Fruit fly (Drosophila melanogaster) whole organism, embryonic: Measurements from ENCODE around the gene SPoCk.

Source experiments
- ATbp ChIP-seq: fragments of 200-800 bp; sonication (Bioruptor generic); optimal IDR thresholded peaks from 2 replicates; lab custom pipeline; 2017; ENCODE audit warnings: missing biosample characterization, mild to moderate bottlenecking, missing genetic modification characterization, missing genetic modification reagents
- Atf3 ChIP-seq: fragments of 200-800 bp; sonication (Bioruptor generic); optimal IDR thresholded peaks from 3 replicates; lab custom pipeline; 2016; ENCODE audit warnings: missing biosample characterization, missing genetic modification characterization
- B-H1 ChIP-seq: fragments of 200-800 bp; sonication (Bioruptor generic); IDR thresholded peaks from 3 replicates; pipeline ENCODE4 v1.3.6; 2022; ENCODE audit warnings: missing biosample characterization, missing genetic modification characterization
- C15 ChIP-seq: fragments of 200-800 bp; sonication (Bioruptor generic); IDR thresholded peaks from 3 replicates; pipeline ENCODE4 v1.3.6; 2022; ENCODE audit warnings: missing biosample characterization, missing genetic modification characterization
- CG10209 ChIP-seq: fragments of 200-800 bp; sonication (Bioruptor generic); optimal IDR thresholded peaks from 3 replicates; lab custom pipeline; 2017; ENCODE audit warnings: missing biosample characterization, mild to moderate bottlenecking, missing genetic modification characterization, missing genetic modification reagents
- CG10321 ChIP-seq: fragments of 200-800 bp; sonication (Bioruptor generic); IDR thresholded peaks from 2 replicates; pipeline ENCODE4 v1.3.6; 2022; ENCODE audit warnings: missing biosample characterization, missing genetic modification characterization
- CG10654 ChIP-seq: fragments of 200-800 bp; sonication (Bioruptor generic); optimal IDR thresholded peaks from 2 replicates; lab custom pipeline; 2016; ENCODE audit warnings: missing biosample characterization, missing genetic modification characterization
- CG12299 ChIP-seq: fragments of 200-800 bp; sonication (Bioruptor generic); optimal IDR thresholded peaks from 2 replicates; lab custom pipeline; 2018; ENCODE audit warnings: missing biosample characterization, mild to moderate bottlenecking, missing genetic modification characterization
- CG14050 ChIP-seq: fragments of 200-800 bp; sonication (Bioruptor generic); IDR thresholded peaks from 3 replicates; pipeline ENCODE4 v1.3.6; 2022; ENCODE audit warnings: missing biosample characterization, missing genetic modification characterization
- CG15011 ChIP-seq: fragments of 200-800 bp; sonication (Bioruptor generic); optimal IDR thresholded peaks from 3 replicates; lab custom pipeline; 2018; ENCODE audit warnings: missing biosample characterization, mild to moderate bottlenecking, missing genetic modification characterization
- CG15514 ChIP-seq: fragments of 200-800 bp; sonication (Bioruptor generic); optimal IDR thresholded peaks from 3 replicates; lab custom pipeline; 2017; ENCODE audit warnings: missing biosample characterization, missing genetic modification characterization, mild to moderate bottlenecking, moderate library complexity, missing genetic modification reagents
- CG17328 ChIP-seq: fragments of 200-800 bp; sonication (Bioruptor generic); IDR thresholded peaks from 2 replicates; pipeline ENCODE4 v1.3.6; 2022; ENCODE audit warnings: missing biosample characterization, missing genetic modification characterization
- CG17385 ChIP-seq: fragments of 200-800 bp; sonication (Bioruptor generic); optimal IDR thresholded peaks from 3 replicates; lab custom pipeline; 2018; ENCODE audit warnings: missing biosample characterization, mild to moderate bottlenecking, missing genetic modification characterization
- CG17912 ChIP-seq: fragments of 200-800 bp; sonication (Bioruptor generic); optimal IDR thresholded peaks from 2 replicates; lab custom pipeline; 2018; ENCODE audit warnings: missing biosample characterization, mild to moderate bottlenecking, missing genetic modification characterization
- CG31441 ChIP-seq: fragments of 200-800 bp; sonication (Bioruptor generic); IDR thresholded peaks from 2 replicates; pipeline ENCODE4 v1.3.6; 2022; ENCODE audit warnings: missing biosample characterization, missing genetic modification characterization
- CG32767 ChIP-seq: fragments of 200-800 bp; sonication (Bioruptor generic); IDR thresholded peaks from 2 replicates; pipeline ENCODE4 v1.3.6; 2022; ENCODE audit warnings: missing biosample characterization, missing genetic modification characterization
- CG33557 ChIP-seq: fragments of 200-800 bp; sonication (Bioruptor generic); optimal IDR thresholded peaks from 2 replicates; lab custom pipeline; 2019; ENCODE audit warnings: missing biosample characterization, mild to moderate bottlenecking, missing genetic modification characterization, moderate library complexity
- CG3726 ChIP-seq: fragments of 200-800 bp; sonication (Bioruptor generic); IDR thresholded peaks from 3 replicates; pipeline ENCODE4, ENCODE4 v1.3.6; 2022; ENCODE audit warnings: missing biosample characterization, missing genetic modification characterization
- CG4328 ChIP-seq: fragments of 200-800 bp; sonication (Bioruptor generic); optimal IDR thresholded peaks from 3 replicates; lab custom pipeline; 2017; ENCODE audit warnings: missing biosample characterization, missing genetic modification reagents, missing genetic modification characterization
- CG7556 ChIP-seq: fragments of 200-800 bp; sonication (Bioruptor generic); optimal IDR thresholded peaks from 2 replicates; lab custom pipeline; 2017; ENCODE audit warnings: missing biosample characterization, mild to moderate bottlenecking, missing genetic modification characterization
- CG8478 ChIP-seq: fragments of >200 bp; optimal IDR thresholded peaks from 2 replicates; lab custom pipeline; 2018
- Hr3 ChIP-seq: fragments of 200-800 bp; sonication (Bioruptor generic); optimal IDR thresholded peaks from 3 replicates; lab custom pipeline; 2016; ENCODE audit warnings: missing biosample characterization, missing genetic modification characterization
- Hr39 ChIP-seq: fragments of >200 bp; optimal IDR thresholded peaks from 2 replicates; lab custom pipeline; 2017
- MBD-R2 ChIP-seq: fragments of 200-800 bp; sonication (Bioruptor generic); IDR thresholded peaks from 2 replicates; pipeline ENCODE4 v1.3.6; 2022; ENCODE audit warnings: missing biosample characterization, missing genetic modification characterization
- Meics ChIP-seq: fragments of 200-800 bp; sonication (Bioruptor generic); optimal IDR thresholded peaks from 2 replicates; lab custom pipeline; 2017; ENCODE audit warnings: missing biosample characterization, mild to moderate bottlenecking, missing genetic modification characterization
- Mes4 ChIP-seq: fragments of 200-800 bp; sonication (Bioruptor generic); optimal IDR thresholded peaks from 2 replicates; lab custom pipeline; 2016; ENCODE audit warnings: missing biosample characterization, missing genetic modification characterization
- Myb ChIP-seq: fragments of 200-800 bp; sonication (Bioruptor generic); optimal IDR thresholded peaks from 2 replicates; lab custom pipeline; 2016; ENCODE audit warnings: missing biosample characterization, missing genetic modification characterization
- Opbp ChIP-seq: fragments of 200-800 bp; sonication (Bioruptor generic); IDR thresholded peaks from 3 replicates; pipeline ENCODE4 v1.3.6; 2022; ENCODE audit warnings: missing biosample characterization, missing genetic modification characterization; ENCODE audit not compliant: partially characterized antibody
- Optix ChIP-seq: fragments of 200-800 bp; sonication (Bioruptor generic); IDR thresholded peaks from 3 replicates; pipeline ENCODE4 v1.3.6; 2022; ENCODE audit warnings: missing biosample characterization, missing genetic modification characterization
- Scr ChIP-seq: fragments of 200-800 bp; sonication (Bioruptor generic); IDR thresholded peaks from 2 replicates; pipeline ENCODE4 v1.3.6; 2022; ENCODE audit warnings: missing biosample characterization, missing genetic modification characterization; ENCODE audit not compliant: partially characterized antibody
- Six4 ChIP-seq: fragments of 200-800 bp; sonication (Bioruptor generic); optimal IDR thresholded peaks from 2 replicates; lab custom pipeline; 2016; ENCODE audit warnings: missing biosample characterization, missing genetic modification characterization
- Spps ChIP-seq: fragments of 200-800 bp; sonication (Bioruptor generic); optimal IDR thresholded peaks from 2 replicates; lab custom pipeline; 2018; ENCODE audit warnings: missing biosample characterization, mild to moderate bottlenecking, missing genetic modification characterization
- Trl ChIP-seq, 3 experiments: fragments of >200 bp in 2 of 3; fragments of 200-800 bp in 1 of 3; sonication (Bioruptor generic) in 1 of 3; optimal IDR thresholded peaks; 2 replicates in 1 of 3; 3 replicates in 2 of 3; lab custom pipeline; 2016 to 2017; ENCODE audit warnings: missing biosample characterization in 1 of 3, missing genetic modification characterization in 1 of 3
- Xrp1 ChIP-seq: fragments of 200-800 bp; sonication (Bioruptor generic); IDR thresholded peaks from 2 replicates; pipeline ENCODE4 v1.3.6; 2022; ENCODE audit warnings: missing biosample characterization, missing genetic modification characterization
- ac ChIP-seq: fragments of 200-800 bp; sonication (Bioruptor generic); optimal IDR thresholded peaks from 3 replicates; lab custom pipeline; 2017; ENCODE audit warnings: missing biosample characterization, mild to moderate bottlenecking, missing genetic modification characterization
- amos ChIP-seq: fragments of 200-800 bp; sonication (Bioruptor generic); IDR thresholded peaks from 2 replicates; pipeline ENCODE4 v1.3.6; 2022; ENCODE audit warnings: missing biosample characterization, missing genetic modification characterization; ENCODE audit not compliant: partially characterized antibody
- bab2 ChIP-seq: fragments of 200-800 bp; sonication (Bioruptor generic); optimal IDR thresholded peaks from 2 replicates; lab custom pipeline; 2016; ENCODE audit warnings: missing biosample characterization, missing genetic modification characterization
- emc ChIP-seq: fragments of 200-800 bp; sonication (Bioruptor generic); optimal IDR thresholded peaks from 2 replicates; lab custom pipeline; 2016; ENCODE audit warnings: missing biosample characterization, missing genetic modification characterization
- gem ChIP-seq: fragments of 200-800 bp; sonication (Bioruptor generic); optimal IDR thresholded peaks from 2 replicates; lab custom pipeline; 2019; ENCODE audit warnings: missing biosample characterization, mild to moderate bottlenecking, missing genetic modification characterization, moderate library complexity
- grn ChIP-seq: fragments of 200-800 bp; sonication (Bioruptor generic); optimal IDR thresholded peaks from 3 replicates; lab custom pipeline; 2017; ENCODE audit warnings: missing biosample characterization, missing genetic modification characterization
- her ChIP-seq: fragments of 200-800 bp; sonication (Bioruptor generic); optimal IDR thresholded peaks from 2 replicates; lab custom pipeline; 2016; ENCODE audit warnings: missing biosample characterization, missing genetic modification characterization
- inv ChIP-seq: fragments of 200-800 bp; sonication (Bioruptor generic); IDR thresholded peaks from 2 replicates; pipeline ENCODE4 v1.3.6; 2022; ENCODE audit warnings: missing biosample characterization, missing genetic modification characterization; ENCODE audit not compliant: partially characterized antibody
- jumu ChIP-seq: fragments of 200-800 bp; sonication (Bioruptor generic); optimal IDR thresholded peaks from 3 replicates; lab custom pipeline; 2016; ENCODE audit warnings: missing biosample characterization, missing genetic modification characterization
- maf-S ChIP-seq: fragments of 200-800 bp; sonication (Bioruptor generic); optimal IDR thresholded peaks from 2 replicates; lab custom pipeline; 2016; ENCODE audit warnings: missing biosample characterization, missing genetic modification characterization
- oc ChIP-seq: fragments of 200-800 bp; sonication (Bioruptor generic); optimal IDR thresholded peaks from 2 replicates; lab custom pipeline; 2018; ENCODE audit warnings: missing biosample characterization, mild to moderate bottlenecking, missing genetic modification characterization, moderate library complexity
- schlank ChIP-seq: fragments of 200-800 bp; sonication (Bioruptor generic); optimal IDR thresholded peaks from 2 replicates; lab custom pipeline; 2018; ENCODE audit warnings: missing biosample characterization, mild to moderate bottlenecking, missing genetic modification characterization
- tio ChIP-seq: fragments of 200-800 bp; sonication (Bioruptor generic); optimal IDR thresholded peaks from 2 replicates; lab custom pipeline; 2017; ENCODE audit warnings: missing biosample characterization, missing genetic modification characterization, inconsistent platforms
- tll ChIP-seq, 2 experiments: fragments of 200-800 bp in 1 of 2; fragments of >200 bp in 1 of 2; sonication (Bioruptor generic) in 1 of 2; optimal IDR thresholded peaks; 2 replicates each; lab custom pipeline; 2017 to 2019; ENCODE audit warnings: missing biosample characterization in 2 of 2, missing genetic modification characterization in 2 of 2, mild to moderate bottlenecking in 1 of 2, moderate library complexity in 1 of 2
- tna ChIP-seq: fragments of 200-800 bp; sonication (Bioruptor generic); IDR thresholded peaks from 2 replicates; pipeline ENCODE4 v1.3.6; 2022; ENCODE audit warnings: missing biosample characterization, missing genetic modification characterization; ENCODE audit not compliant: partially characterized antibody
- twi ChIP-seq: fragments of 200-800 bp; optimal IDR thresholded peaks from 2 replicates; lab custom pipeline; 2019; ENCODE audit warnings: missing biosample characterization, mild to moderate bottlenecking, missing genetic modification characterization, moderate library complexity

SPoCk gene

DNA sequence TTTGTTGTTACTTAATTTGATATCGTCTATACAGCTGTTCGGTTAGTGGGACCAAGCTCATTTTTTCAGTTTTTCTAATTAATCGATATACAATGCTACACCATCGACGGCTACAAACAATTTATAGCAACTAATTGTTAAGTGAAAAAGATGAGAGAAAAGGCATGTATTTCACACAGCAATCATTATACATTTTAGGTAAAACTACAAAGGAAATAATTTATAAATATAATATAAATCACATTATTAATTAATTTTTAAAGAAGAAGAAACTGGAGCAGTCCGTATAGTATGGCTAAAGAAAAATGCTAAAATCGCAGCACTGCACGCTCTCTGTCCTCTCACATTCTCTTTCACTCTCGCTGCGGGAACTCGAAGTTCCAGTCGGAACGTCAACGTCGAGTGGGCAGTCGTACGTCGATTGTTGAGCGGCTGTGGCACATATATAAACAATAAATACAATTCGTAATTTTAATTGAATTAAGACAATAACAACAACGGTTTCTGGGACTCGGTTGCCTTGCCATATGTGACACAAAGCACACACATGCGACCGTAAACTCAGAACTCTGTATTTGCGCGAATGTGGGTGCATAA is 21.4 kb upstream of the SPoCk start, which contains the start of the genes CG14450 and CG11367 (continued):
- TF ChIP-seq CG17385 (GFP tag; lab: Kevin White, UChicago) = peak; percentile 94
- TF ChIP-seq CG10321 (GFP tag; lab: Robert Waterston, UW) = no peak
- peak; percentile 77 for TF ChIP-seq Scr (GFP tag; lab: Robert Waterston, UW)
- no peak for TF ChIP-seq Spps (tag; lab: Kevin White, UChicago)
- TF ChIP-seq CG4328 = no peak
- peak; percentile 36; the same call in 1 of the 3 replicates for TF ChIP-seq Opbp (GFP tag; lab: Robert Waterston, UW)
- TF ChIP-seq Hr39 (lab: Kevin White, UChicago) = no peak
- TF ChIP-seq oc = no peak
- TF ChIP-seq CG8478 (lab: Kevin White, UChicago) = no peak
- TF ChIP-seq C15 (GFP tag; lab: Robert Waterston, UW) = no peak
- TF ChIP-seq inv (GFP tag; lab: Robert Waterston, UW) = peak; percentile 39; the same call in 1 of the 2 replicates
- no peak for TF ChIP-seq CG14050 (GFP tag; lab: Robert Waterston, UW)
- no peak for TF ChIP-seq Atf3
- TF ChIP-seq CG15514 (GFP tag; lab: Kevin White, UChicago) = peak; percentile 84
- TF ChIP-seq Xrp1 = peak; percentile 29; the same call in 1 of the 2 replicates
- TF ChIP-seq CG17912 (GFP tag; lab: Kevin White, UChicago) = no peak
- no peak for TF ChIP-seq CG17328 (GFP tag; lab: Robert Waterston, UW)
- TF ChIP-seq CG10209 (GFP tag; lab: Kevin White, UChicago) = peak; percentile 8
- no peak for TF ChIP-seq tio (GFP tag; lab: Kevin White, UChicago)
- TF ChIP-seq Meics (GFP tag; lab: Kevin White, UChicago) = peak; percentile 18
- peak; percentile 2 for TF ChIP-seq CG7556 (GFP tag; lab: Kevin White, UChicago)
- TF ChIP-seq Optix (GFP tag; lab: Robert Waterston, UW) = no peak
- peak; percentile 61 for TF ChIP-seq CG31441
- peak; percentile 13 for TF ChIP-seq Six4
- TF ChIP-seq schlank (tag; lab: Kevin White, UChicago) = no peak
- TF ChIP-seq bab2 (GFP tag; lab: Kevin White, UChicago) = no peak
- TF ChIP-seq CG12299 (tag; lab: Kevin White, UChicago) = peak; percentile 47
- TF ChIP-seq Trl (optimal IDR thresholded peaks at IDR 0.05; lab: Kevin White, UChicago) = peak; percentile 86 to 91
- TF ChIP-seq Trl (GFP tag; optimal IDR thresholded peaks at IDR 0.05; lab: Kevin White, UChicago) = peak; percentile 0
- TF ChIP-seq emc (GFP tag; lab: Kevin White, UChicago) = no peak
- peak; percentile 14 for TF ChIP-seq grn (GFP tag; lab: Kevin White, UChicago)
- TF ChIP-seq ATbp (GFP tag; lab: Kevin White, UChicago) = peak; percentile 24
- TF ChIP-seq CG15011 (GFP tag; lab: Kevin White, UChicago) = no peak
- TF ChIP-seq ac (GFP tag; lab: Kevin White, UChicago) = no peak
- no peak for TF ChIP-seq Myb (GFP tag; lab: Kevin White, UChicago)
- 0 out of 2 replicates have a peak, but pooled peaks have one; percentile 36 for TF ChIP-seq MBD-R2
- TF ChIP-seq CG3726 (GFP tag; lab: Robert Waterston, UW) = no peak
- TF ChIP-seq her (GFP tag; lab: Kevin White, UChicago) = no peak
- TF ChIP-seq gem (tag; lab: Kevin White, UChicago) = no peak
- TF ChIP-seq CG33557 (GFP tag; lab: Kevin White, UChicago) = no peak
- no peak for TF ChIP-seq jumu
- peak; percentile 65 for TF ChIP-seq twi
- peak; percentile 31 for TF ChIP-seq Hr3 (GFP tag; lab: Kevin White, UChicago)
- no peak for TF ChIP-seq maf-S
- no peak for TF ChIP-seq Mes4 (GFP tag; lab: Kevin White, UChicago)
- no peak for TF ChIP-seq tna
- peak; percentile 49 for TF ChIP-seq amos
- no peak for TF ChIP-seq CG10654
- no peak for TF ChIP-seq B-H1 (GFP tag; lab: Robert Waterston, UW)
- TF ChIP-seq tll (GFP tag; optimal IDR thresholded peaks at IDR 0.05; lab: Kevin White, UChicago) = peak in 1 of 2 experiments; percentile 21
- no peak for TF ChIP-seq CG32767 (GFP tag; lab: Robert Waterston, UW)
